Worm (Caenorhabditis elegans) whole organism, L4 larva: Measurements from ENCODE around the gene lron-1.

ENCODE experiments used
- F10B5.3 ChIP-seq: sonication (generic microtip); optimal IDR thresholded peaks from 2 replicates; lab custom pipeline; 2016; ENCODE audit warnings: mild to moderate bottlenecking, missing genetic modification characterization, missing compliant biosample characterization
- F26F4.8 ChIP-seq: fragments of 200-800 bp; sonication (Bioruptor generic); conservative IDR thresholded peaks from 2 replicates; pipeline ENCODE4 v1.3.6; 2022; ENCODE audit warnings: missing genetic modification characterization, missing compliant biosample characterization
- F37D6.2 ChIP-seq: sonication (generic microtip); optimal IDR thresholded peaks from 2 replicates; lab custom pipeline; 2016; ENCODE audit warnings: mild to moderate bottlenecking, missing genetic modification characterization, missing compliant biosample characterization
- T20F7.1 ChIP-seq: fragments of 200-800 bp; sonication (Bioruptor generic); optimal IDR thresholded peaks from 2 replicates; lab custom pipeline; 2018; ENCODE audit warnings: mild to moderate bottlenecking, missing genetic modification characterization, missing compliant biosample characterization
- Y105C5A.15 ChIP-seq: fragments of 200-800 bp; sonication (Bioruptor generic); IDR thresholded peaks from 2 replicates; pipeline ENCODE4 v1.3.6; 2022; ENCODE audit warnings: missing genetic modification characterization, missing compliant biosample characterization
- Y48G9A.11 ChIP-seq: fragments of 200-800 bp; sonication (Bioruptor generic); IDR thresholded peaks from 2 replicates; pipeline ENCODE4 v1.3.6; 2022; ENCODE audit warnings: missing genetic modification reagents, missing genetic modification characterization, missing compliant biosample characterization
- Y5F2A.4 ChIP-seq: fragments of 200-800 bp; sonication (Bioruptor generic); optimal IDR thresholded peaks from 2 replicates; lab custom pipeline; 2018; ENCODE audit warnings: mild to moderate bottlenecking, missing genetic modification characterization, missing compliant biosample characterization
- aly-2 ChIP-seq: sonication (generic microtip); optimal IDR thresholded peaks from 2 replicates; lab custom pipeline; 2018; ENCODE audit warnings: missing biosample characterization, missing genetic modification characterization
- ama-1 ChIP-seq: fragments of 150-350 bp; optimal IDR thresholded peaks from 2 replicates; lab custom pipeline; 2014; ENCODE audit warnings: inconsistent platforms, mixed read lengths
- arid-1 ChIP-seq: fragments of 200-800 bp; sonication (Bioruptor generic); conservative IDR thresholded peaks from 2 replicates; pipeline ENCODE4 v1.3.6; 2022; ENCODE audit warnings: missing genetic modification reagents, missing genetic modification characterization, missing compliant biosample characterization
- ceh-32 ChIP-seq: sonication (generic microtip); optimal IDR thresholded peaks from 2 replicates; lab custom pipeline; 2016; ENCODE audit warnings: mild to moderate bottlenecking, missing genetic modification characterization, missing compliant biosample characterization; ENCODE audit not compliant: poor library complexity
- ceh-44 ChIP-seq: fragments of 200-800 bp; sonication (Bioruptor generic); IDR thresholded peaks from 2 replicates; pipeline ENCODE4 v1.3.6; 2022; ENCODE audit warnings: missing genetic modification reagents, missing genetic modification characterization, missing compliant biosample characterization
- ceh-62 ChIP-seq: sonication (generic microtip); optimal IDR thresholded peaks from 2 replicates; lab custom pipeline; 2017; ENCODE audit warnings: missing biosample characterization, missing genetic modification characterization
- daf-8 ChIP-seq: fragments of 200-800 bp; sonication (Bioruptor generic); IDR thresholded peaks from 2 replicates; pipeline ENCODE4 v1.3.6; 2022; ENCODE audit warnings: missing genetic modification characterization, missing compliant biosample characterization
- dmd-6 ChIP-seq: fragments of 200-800 bp; sonication (Bioruptor generic); IDR thresholded peaks from 2 replicates; pipeline ENCODE4 v1.3.6; 2022; ENCODE audit warnings: missing genetic modification reagents, missing genetic modification characterization, missing compliant biosample characterization
- dmd-9 ChIP-seq: fragments of 200-800 bp; sonication (Bioruptor generic); IDR thresholded peaks from 2 replicates; pipeline ENCODE4 v1.3.6; 2022; ENCODE audit warnings: missing genetic modification reagents, missing genetic modification characterization, missing compliant biosample characterization
- dve-1 ChIP-seq: sonication (generic microtip); optimal IDR thresholded peaks from 2 replicates; lab custom pipeline; 2017; ENCODE audit warnings: antibody characterized with exemption, mild to moderate bottlenecking, missing genetic modification characterization, missing compliant biosample characterization; ENCODE audit not compliant: insufficient read depth
- egl-27 ChIP-seq: sonication (generic microtip); optimal IDR thresholded peaks from 3 replicates; lab custom pipeline; 2017; ENCODE audit warnings: missing biosample characterization, missing genetic modification reagents, missing genetic modification characterization
- hlh-30 ChIP-seq: sonication (generic microtip); optimal IDR thresholded peaks from 2 replicates; lab custom pipeline; 2017; ENCODE audit warnings: antibody characterized with exemption, mild to moderate bottlenecking, missing genetic modification characterization, missing compliant biosample characterization; ENCODE audit not compliant: insufficient read depth
- jun-1 ChIP-seq: fragments of 150-350 bp; optimal IDR thresholded peaks from 2 replicates; lab custom pipeline; 2014; ENCODE audit warnings: missing biosample characterization, missing genetic modification reagents, missing genetic modification characterization
- lin-13 ChIP-seq: fragments of 150-350 bp; optimal IDR thresholded peaks from 2 replicates; lab custom pipeline; 2014; ENCODE audit warnings: missing biosample characterization, missing genetic modification reagents, missing genetic modification characterization
- lin-15B ChIP-seq: fragments of 150-350 bp; sonication (generic microtip); optimal IDR thresholded peaks from 3 replicates; lab custom pipeline; 2014; ENCODE audit warnings: missing biosample characterization, missing genetic modification characterization
- lin-38 ChIP-seq: fragments of 200-800 bp; sonication (Bioruptor generic); IDR thresholded peaks from 2 replicates; pipeline ENCODE4 v1.3.6; 2022; ENCODE audit warnings: missing genetic modification reagents, missing genetic modification characterization, missing compliant biosample characterization
- lir-3 ChIP-seq: sonication (generic microtip); optimal IDR thresholded peaks from 2 replicates; lab custom pipeline; 2016; ENCODE audit warnings: mild to moderate bottlenecking, missing genetic modification characterization, missing compliant biosample characterization
- lsy-2 ChIP-seq, 2 experiments: fragments of 150-350 bp in 1 of 2; sonication (generic microtip) in 1 of 2; optimal IDR thresholded peaks; 2 replicates each; lab custom pipeline; 2014 to 2017; ENCODE audit warnings: missing biosample characterization in 2 of 2, missing genetic modification characterization in 2 of 2
- madf-9 ChIP-seq: fragments of 200-800 bp; sonication (Bioruptor generic); conservative IDR thresholded peaks from 2 replicates; pipeline ENCODE4 v1.3.6; 2022; ENCODE audit warnings: missing genetic modification reagents, missing genetic modification characterization, missing compliant biosample characterization
- mdt-29 ChIP-seq: fragments of 200-800 bp; sonication (Bioruptor generic); IDR thresholded peaks from 2 replicates; pipeline ENCODE4 v1.3.6; 2022; ENCODE audit warnings: missing genetic modification reagents, missing genetic modification characterization, missing compliant biosample characterization
- mes-2 ChIP-seq: sonication (generic microtip); optimal IDR thresholded peaks from 2 replicates; lab custom pipeline; 2016; ENCODE audit warnings: missing genotype, mild to moderate bottlenecking, missing genetic modification characterization, missing compliant biosample characterization; ENCODE audit not compliant: poor library complexity, severe bottlenecking
- nhr-10 ChIP-seq: fragments of 150-350 bp; optimal IDR thresholded peaks from 2 replicates; lab custom pipeline; 2014; ENCODE audit warnings: missing biosample characterization, missing genetic modification characterization
- nhr-41 ChIP-seq: fragments of 200-800 bp; sonication (Bioruptor generic); IDR thresholded peaks from 2 replicates; pipeline ENCODE4 v1.3.6; 2022; ENCODE audit warnings: missing genetic modification reagents, missing genetic modification characterization, missing compliant biosample characterization
- nhr-42 ChIP-seq: fragments of 200-800 bp; sonication (Bioruptor generic); IDR thresholded peaks from 2 replicates; pipeline ENCODE4 v1.3.6; 2022; ENCODE audit warnings: missing genetic modification characterization, missing compliant biosample characterization
- nhr-76 ChIP-seq: fragments of 150-350 bp; optimal IDR thresholded peaks from 2 replicates; lab custom pipeline; 2014; ENCODE audit warnings: missing biosample characterization, missing genetic modification characterization
- pha-4 ChIP-seq, 2 experiments: fragments of 150-350 bp in 1 of 2; fragments of 200-800 bp in 1 of 2; sonication (Bioruptor generic) in 1 of 2; IDR thresholded peaks in 1 of 2; optimal IDR thresholded peaks in 1 of 2; 2 replicates each; pipeline versions ENCODE4 v1.3.6 to Lab custom; 2014 to 2022; ENCODE audit warnings: missing genetic modification characterization in 2 of 2, missing genetic modification reagents in 2 of 2, missing biosample characterization in 1 of 2, missing compliant biosample characterization in 1 of 2
- sdz-12 ChIP-seq: fragments of 200-800 bp; sonication (Bioruptor generic); optimal IDR thresholded peaks from 2 replicates; lab custom pipeline; 2018; ENCODE audit warnings: mild to moderate bottlenecking, missing genetic modification characterization, missing compliant biosample characterization
- snpc-1.2 ChIP-seq: fragments of 200-800 bp; sonication (Bioruptor generic); IDR thresholded peaks from 2 replicates; pipeline ENCODE4 v1.3.6; 2022; ENCODE audit warnings: missing genetic modification reagents, missing genetic modification characterization, missing compliant biosample characterization
- snpc-4 ChIP-seq: fragments of 150-350 bp; optimal IDR thresholded peaks from 2 replicates; lab custom pipeline; 2014; ENCODE audit warnings: missing biosample characterization, missing genetic modification characterization
- spr-3 ChIP-seq: fragments of 200-800 bp; sonication (Bioruptor generic); optimal IDR thresholded peaks from 2 replicates; lab custom pipeline; 2018; ENCODE audit warnings: mild to moderate bottlenecking, missing genetic modification characterization, missing compliant biosample characterization
- unc-130 ChIP-seq: sonication (generic microtip); optimal IDR thresholded peaks from 2 replicates; lab custom pipeline; 2016; ENCODE audit warnings: missing genetic modification reagents, missing genetic modification characterization, missing compliant biosample characterization
- unc-62 ChIP-seq, 3 experiments: fragments of 150-350 bp in 1 of 3; sonication (generic microtip); optimal IDR thresholded peaks in 2 of 3; peaks in 1 of 3; 1 replicate in 1 of 3; 2 replicates in 2 of 3; lab custom pipeline; 2014 to 2017; ENCODE audit warnings: missing biosample characterization in 3 of 3, missing genetic modification characterization in 3 of 3, missing genetic modification reagents in 3 of 3, missing genotype in 1 of 3
- ztf-7 ChIP-seq: fragments of 150-350 bp; optimal IDR thresholded peaks from 2 replicates; lab custom pipeline; 2014; ENCODE audit warnings: missing biosample characterization, missing genetic modification characterization

lron-1 gene

ce11 chrX:14557936-14558554, 14.5 kb upstream of the lron-1 start, which contains the start of gene nhr-3 (continued):
- no peak for TF ChIP-seq Y5F2A.4 (GFP tag; lab: Kevin White, UChicago)
- no peak for TF ChIP-seq F10B5.3 (tag; lab: Kevin White, UChicago)
- no peak for TF ChIP-seq lsy-2 (tag; optimal IDR thresholded peaks at IDR 0.05; lab: Kevin White, UChicago)
- TF ChIP-seq ceh-32 (tag; lab: Kevin White, UChicago) = no peak
- TF ChIP-seq mes-2 (tag; lab: Kevin White, UChicago) = peak; percentile 26
- no peak for TF ChIP-seq ztf-7 (tag; lab: Kevin White, UChicago)
- no peak for TF ChIP-seq lin-38 (GFP tag; lab: Robert Waterston, UW)
- peak; percentile 79 for TF ChIP-seq hlh-30 (tag; lab: Kevin White, UChicago)
- TF ChIP-seq unc-62 (GFP tag; optimal IDR thresholded peaks at IDR 0.05 in 1 of 2; lab: Kevin White, UChicago) = peak in 1 of 2 experiments; percentile 99
- TF ChIP-seq unc-62 (tag; optimal IDR thresholded peaks at IDR 0.05; lab: Kevin White, UChicago) = no peak
- TF ChIP-seq aly-2 (tag; lab: Kevin White, UChicago) = no peak
- no peak for TF ChIP-seq ama-1 (lab: Kevin White, UChicago)
- peak; percentile 17 for TF ChIP-seq jun-1 (tag; lab: Kevin White, UChicago)
- TF ChIP-seq egl-27 (tag; lab: Kevin White, UChicago) = no peak
- peak; percentile 51 for TF ChIP-seq dve-1 (tag; lab: Kevin White, UChicago)
- no peak for TF ChIP-seq unc-130 (GFP tag; lab: Kevin White, UChicago)
- TF ChIP-seq dmd-9 (GFP tag; lab: Robert Waterston, UW) = no peak
- TF ChIP-seq lir-3 (tag; lab: Kevin White, UChicago) = no peak
- no peak for TF ChIP-seq nhr-42
- TF ChIP-seq arid-1 (GFP tag; lab: Robert Waterston, UW) = no peak
- no peak for TF ChIP-seq lin-13
- no peak for TF ChIP-seq spr-3 (GFP tag; lab: Kevin White, UChicago)
- peak; percentile 26 for TF ChIP-seq nhr-10 (tag; lab: Kevin White, UChicago)
- TF ChIP-seq snpc-4 = no peak
- no peak for TF ChIP-seq T20F7.1 (GFP tag; lab: Kevin White, UChicago)
- no peak for TF ChIP-seq nhr-76 (tag; lab: Kevin White, UChicago)
- no peak for TF ChIP-seq nhr-41
- TF ChIP-seq F37D6.2 = no peak
- no peak for TF ChIP-seq pha-4 (GFP tag; IDR thresholded peaks at IDR 0.05; lab: Robert Waterston, UW)
- no peak for TF ChIP-seq pha-4 (tag; optimal IDR thresholded peaks at IDR 0.05; lab: Kevin White, UChicago)
- TF ChIP-seq dmd-6 (GFP tag; lab: Robert Waterston, UW) = peak; percentile 75
- no peak for TF ChIP-seq madf-9
- TF ChIP-seq sdz-12 (GFP tag; lab: Kevin White, UChicago) = no peak
- no peak for TF ChIP-seq lin-15B
- TF ChIP-seq mdt-29 (GFP tag; lab: Robert Waterston, UW) = no peak
- no peak for TF ChIP-seq Y105C5A.15

ce11 chrX:14559084-14559483, 13.4 kb upstream of the lron-1 start:
- TF ChIP-seq ceh-44 (GFP tag; lab: Robert Waterston, UW) (no peak), F26F4.8 (GFP tag; lab: Robert Waterston, UW) (no peak), unc-130 (GFP tag; lab: Kevin White, UChicago) (no peak), lin-15B (no peak), Y48G9A.11 (no peak), unc-62 (GFP tag; optimal IDR thresholded peaks at IDR 0.05 in 1 of 2; lab: Kevin White, UChicago) (no peak), unc-62 (tag; optimal IDR thresholded peaks at IDR 0.05; lab: Kevin White, UChicago) (no peak), Y105C5A.15 (no peak), snpc-1.2 (no peak), hlh-30 (tag; lab: Kevin White, UChicago) (no peak), ceh-62 (tag; lab: Kevin White, UChicago) (no peak), daf-8 (GFP tag; lab: Robert Waterston, UW) (no peak), sdz-12 (GFP tag; lab: Kevin White, UChicago) (no peak)
